Worm (Caenorhabditis elegans): Measurements from ENCODE around the gene W02D7.6.
A peak's percentile ranks its signal among the peaks of the same experiment; 100 is the strongest.

W02D7.6 gene

DNA sequence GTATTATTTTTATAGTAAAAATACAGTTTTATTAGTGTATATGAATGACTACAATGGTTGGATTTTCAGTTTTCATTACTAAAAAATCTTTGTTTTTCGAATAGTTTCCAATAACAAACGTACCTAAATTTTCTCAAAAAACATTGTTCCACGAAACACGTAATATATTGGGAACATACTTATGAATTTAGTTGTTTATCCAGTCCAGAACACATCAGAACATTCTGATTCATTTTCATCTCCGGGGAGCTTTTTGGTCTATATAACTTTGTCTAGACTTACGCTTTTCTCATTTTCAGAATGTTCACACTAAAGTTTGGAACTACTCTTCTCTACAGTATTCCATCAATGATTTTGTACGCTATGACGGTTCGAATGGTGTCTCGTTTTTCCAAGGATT lies 9.5 kb downstream of the W02D7.6 start, which contains the start of gene srg-33:
Gene srg-33, plus strand, starts transcription at position 301 of the 400 bp plus-strand sequence.
- TF ChIP-seq snpc-4 (tag; optimal IDR thresholded peaks at IDR 0.05) (no peak), nhr-28 (tag; optimal IDR thresholded peaks at IDR 0.05) (no peak), ztf-11 (tag; optimal IDR thresholded peaks at IDR 0.05) (no peak), lin-13 (GFP tag; optimal IDR thresholded peaks at IDR 0.05) (no peak), nhr-25 (tag; optimal IDR thresholded peaks at IDR 0.05; ENCODE audit: borderline replicate concordance, insufficient read depth) (no peak), spr-3 (GFP tag; optimal IDR thresholded peaks at IDR 0.05) (no peak), ama-1 (optimal IDR thresholded peaks at IDR 0.05) (no peak), hlh-30 (tag; optimal IDR thresholded peaks at IDR 0.05; ENCODE audit: insufficient read depth) (no peak), madf-9 (GFP tag; conservative IDR thresholded peaks at IDR 0.05) (no peak), R02D3.7 (tag; optimal IDR thresholded peaks at IDR 0.05) (no peak), lin-38 (GFP tag; IDR thresholded peaks at IDR 0.05) (no peak), Y75B8A.6 (GFP tag; IDR thresholded peaks at IDR 0.05) (no peak), dpl-1 (GFP tag; optimal IDR thresholded peaks at IDR 0.05) (no peak), vab-7 (GFP tag; IDR thresholded peaks at IDR 0.05) (no peak), ZK546.5 (tag; optimal IDR thresholded peaks at IDR 0.05) (no peak), ctbp-1 (GFP tag; IDR thresholded peaks at IDR 0.05) (no peak), pqm-1 (tag; optimal IDR thresholded peaks at IDR 0.05) (no peak)

DNA sequence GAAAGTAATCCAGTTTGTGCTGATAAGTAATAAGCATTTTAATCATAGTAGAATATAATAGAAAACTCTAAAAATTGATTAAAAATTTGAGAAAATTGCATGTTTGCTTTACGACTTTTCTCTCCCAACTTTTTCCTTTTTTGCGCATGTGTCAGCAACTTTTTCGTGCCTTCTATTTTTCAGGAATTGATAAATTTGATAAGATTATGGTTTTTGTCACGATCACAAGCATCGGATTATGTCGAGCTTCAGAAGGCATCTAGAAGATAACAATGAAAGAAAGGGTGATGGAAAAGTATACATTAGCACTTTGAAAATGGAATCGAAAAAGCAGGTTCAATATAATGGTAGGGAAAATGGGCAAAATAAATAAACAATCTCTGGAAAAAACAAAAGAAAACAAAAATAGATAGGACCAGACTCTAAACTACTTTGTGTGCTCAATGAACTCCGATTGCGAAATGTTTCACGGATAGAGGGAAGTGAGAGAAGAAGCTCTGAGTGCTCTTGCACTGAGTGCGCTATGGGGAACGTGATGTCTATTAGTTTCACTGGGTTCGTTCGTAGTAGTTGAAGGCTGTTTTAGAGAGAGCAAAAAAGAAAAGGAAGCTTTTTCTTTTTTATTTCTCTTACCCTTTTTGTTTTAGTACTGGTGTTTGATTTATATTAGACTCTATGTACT lies 13.0 kb downstream of the W02D7.6 start:
- no peak for TF ChIP-seq gei-8 (GFP tag; optimal IDR thresholded peaks at IDR 0.05)
- TF ChIP-seq ceh-62 (tag; optimal IDR thresholded peaks at IDR 0.05): no peak
- TF ChIP-seq ceh-32 (tag; optimal IDR thresholded peaks at IDR 0.05; ENCODE audit: poor library complexity): no peak
- TF ChIP-seq lim-7 (GFP tag; IDR thresholded peaks at IDR 0.05): no peak
- TF ChIP-seq R02D3.7 (tag; optimal IDR thresholded peaks at IDR 0.05): no peak
- no peak for TF ChIP-seq tra-1 (GFP tag; IDR thresholded peaks at IDR 0.05)
- TF ChIP-seq unc-130 (GFP tag; optimal IDR thresholded peaks at IDR 0.05): no peak
- no peak for TF ChIP-seq nhr-10 (tag; optimal IDR thresholded peaks at IDR 0.05)
- TF ChIP-seq ctbp-1 (GFP tag; IDR thresholded peaks at IDR 0.05): peak; percentile 50; the same call in 1 of the 2 replicates
- TF ChIP-seq mep-1 (tag; optimal IDR thresholded peaks at IDR 0.05): no peak
- no peak for TF ChIP-seq Y5F2A.4 (GFP tag; optimal IDR thresholded peaks at IDR 0.05)
- no peak for TF ChIP-seq nhr-41 (GFP tag; IDR thresholded peaks at IDR 0.05)
- TF ChIP-seq set-16 (GFP tag; IDR thresholded peaks at IDR 0.05): no peak
- TF ChIP-seq nhr-28 (tag; optimal IDR thresholded peaks at IDR 0.05): no peak
- no peak for TF ChIP-seq arid-1 (GFP tag; conservative IDR thresholded peaks at IDR 0.05)
- no peak for TF ChIP-seq mxl-2 (GFP tag; conservative IDR thresholded peaks at IDR 0.05)
- peak in 1 of 2 experiments; percentile 17 for TF ChIP-seq daf-16 (GFP tag; optimal IDR thresholded peaks at IDR 0.05)
- TF ChIP-seq daf-16 (tag; optimal IDR thresholded peaks at IDR 0.05): no peak
- TF ChIP-seq nhr-6 (tag; optimal IDR thresholded peaks at IDR 0.05): no peak
- TF ChIP-seq lin-15B (tag; optimal IDR thresholded peaks at IDR 0.05): no peak
- no peak for TF ChIP-seq daf-12 (tag; optimal IDR thresholded peaks at IDR 0.05)
- TF ChIP-seq lin-29 (GFP tag; IDR thresholded peaks at IDR 0.05): no peak
- TF ChIP-seq snpc-4 (tag; optimal IDR thresholded peaks at IDR 0.05): no peak
- TF ChIP-seq fos-1 (tag; optimal IDR thresholded peaks at IDR 0.05): no peak
- no peak for TF ChIP-seq spr-3 (GFP tag; optimal IDR thresholded peaks at IDR 0.05)
- no peak for TF ChIP-seq ces-1 (GFP tag; optimal IDR thresholded peaks at IDR 0.05)
- TF ChIP-seq T26A8.4 (GFP tag; IDR thresholded peaks at IDR 0.05): no peak
- TF ChIP-seq F44E2.7 (GFP tag; IDR thresholded peaks at IDR 0.05): no peak
- no peak for TF ChIP-seq zag-1 (tag; optimal IDR thresholded peaks at IDR 0.05)
- no peak for TF ChIP-seq cey-2 (tag; optimal IDR thresholded peaks at IDR 0.05; ENCODE audit: borderline replicate concordance, insufficient read depth)
- no peak for TF ChIP-seq egl-43 (GFP tag; IDR thresholded peaks at IDR 0.05)
- TF ChIP-seq mes-2 (tag; optimal IDR thresholded peaks at IDR 0.05; ENCODE audit: poor library complexity, severe bottlenecking): no peak
- TF ChIP-seq Y105C5A.15 (GFP tag; IDR thresholded peaks at IDR 0.05): no peak
- no peak for TF ChIP-seq pqm-1 (tag; optimal IDR thresholded peaks at IDR 0.05)
- no peak for TF ChIP-seq Y75B8A.6 (GFP tag; IDR thresholded peaks at IDR 0.05)
- TF ChIP-seq dmd-9 (GFP tag; IDR thresholded peaks at IDR 0.05): no peak
- peak; percentile 22; the same call in 1 of the 2 replicates for TF ChIP-seq dmd-6 (GFP tag; IDR thresholded peaks at IDR 0.05)
- TF ChIP-seq ZK337.2 (GFP tag; IDR thresholded peaks at IDR 0.05): no peak
- no peak for TF ChIP-seq sdz-12 (GFP tag; optimal IDR thresholded peaks at IDR 0.05)
